Worm (Caenorhabditis elegans): ENCODE results near the gene clec-251.

Gene clec-251

ce11 chrV:18734381-18734780, 12.4 kb downstream of the clec-251 start, which contains the start of gene scl-20:
Gene scl-20, minus strand, starts transcription at chrV:18734481.
- TF ChIP-seq mab-5 (tag; optimal IDR thresholded peaks at IDR 0.05) (no peak), snpc-4 (tag; optimal IDR thresholded peaks at IDR 0.05) (no peak), sptf-1 (tag; optimal IDR thresholded peaks at IDR 0.05) (no peak), nhr-12 (tag; optimal IDR thresholded peaks at IDR 0.05) (no peak), cnd-1 (tag; optimal IDR thresholded peaks at IDR 0.05) (no peak), hlh-1 (tag; optimal IDR thresholded peaks at IDR 0.05) (no peak), sem-2 (GFP tag; optimal IDR thresholded peaks at IDR 0.05) (no peak), zip-8 (tag; optimal IDR thresholded peaks at IDR 0.05) (no peak), lin-32 (GFP tag; optimal IDR thresholded peaks at IDR 0.05) (no peak), M03D4.4 (tag; optimal IDR thresholded peaks at IDR 0.05) (no peak), unc-39 (tag; optimal IDR thresholded peaks at IDR 0.05) (no peak), ces-1 (GFP tag; optimal IDR thresholded peaks at IDR 0.05) (no peak), elt-3 (tag; optimal IDR thresholded peaks at IDR 0.05) (no peak), nhr-28 (tag; optimal IDR thresholded peaks at IDR 0.05) (no peak), drap-1 (GFP tag; optimal IDR thresholded peaks at IDR 0.05) (no peak), pha-4 (tag; optimal IDR thresholded peaks at IDR 0.05) (no peak), nhr-237 (tag; optimal IDR thresholded peaks at IDR 0.05) (no peak)

- TF ChIP-seq cnd-1 (tag; optimal IDR thresholded peaks at IDR 0.05) (no peak), ham-2 (GFP tag; optimal IDR thresholded peaks at IDR 0.05) (peak; percentile 10)
These were observed 12.8 kb downstream of the clec-251 start for ce11 chrV:18733942-18734341.

- no peak for TF ChIP-seq ceh-83 (GFP tag; optimal IDR thresholded peaks at IDR 0.05)
- TF ChIP-seq elt-1 (tag; optimal IDR thresholded peaks at IDR 0.05; ENCODE audit: borderline replicate concordance, insufficient read depth): no peak
- TF ChIP-seq ham-2 (GFP tag; optimal IDR thresholded peaks at IDR 0.05): no peak
- no peak for TF ChIP-seq unc-39 (tag; optimal IDR thresholded peaks at IDR 0.05)
- TF ChIP-seq ztf-11 (tag; optimal IDR thresholded peaks at IDR 0.05): no peak
- no peak for TF ChIP-seq drap-1 (GFP tag; optimal IDR thresholded peaks at IDR 0.05)
These were observed 15.2 kb downstream of the clec-251 start, which contains the start of the genes asp-18 and scl-19 for ce11 chrV:18731579-18732041. Gene asp-18, minus strand, starts transcription at chrV:18731679. Gene scl-19, plus strand, starts transcription at chrV:18731991.

ce11 chrV:18729324-18729924, 17.4 kb downstream of the clec-251 start, which contains the start of gene asp-19:
Gene asp-19, minus strand, starts transcription at chrV:18729374.
- no peak for TF ChIP-seq lsy-2 (tag; optimal IDR thresholded peaks at IDR 0.05)
- no peak for TF ChIP-seq unc-62 (GFP tag; optimal IDR thresholded peaks at IDR 0.05)
- TF ChIP-seq snpc-4 (tag; optimal IDR thresholded peaks at IDR 0.05): no peak
- no peak for TF ChIP-seq elt-3 (tag; optimal IDR thresholded peaks at IDR 0.05)
- no peak for TF ChIP-seq hlh-1 (tag; optimal IDR thresholded peaks at IDR 0.05)
- no peak for TF ChIP-seq sem-2 (GFP tag; optimal IDR thresholded peaks at IDR 0.05)
- TF ChIP-seq ham-2 (GFP tag; optimal IDR thresholded peaks at IDR 0.05): no peak
- TF ChIP-seq ztf-11 (tag; optimal IDR thresholded peaks at IDR 0.05): no peak
- no peak for TF ChIP-seq tbx-8 (GFP tag; optimal IDR thresholded peaks at IDR 0.05)

- TF ChIP-seq bed-3 (GFP tag; optimal IDR thresholded peaks at IDR 0.05) (no peak), lin-32 (GFP tag; optimal IDR thresholded peaks at IDR 0.05) (no peak), ces-1 (GFP tag; optimal IDR thresholded peaks at IDR 0.05) (peak; percentile 68), drap-1 (GFP tag; optimal IDR thresholded peaks at IDR 0.05) (no peak), blmp-1 (tag; optimal IDR thresholded peaks at IDR 0.05) (no peak)
These were observed 20.9 kb downstream of the clec-251 start for ce11 chrV:18725858-18726257.

- TF ChIP-seq sptf-1 (tag; optimal IDR thresholded peaks at IDR 0.05): no peak
- TF ChIP-seq lin-32 (GFP tag; optimal IDR thresholded peaks at IDR 0.05): no peak
- TF ChIP-seq bed-3 (GFP tag; optimal IDR thresholded peaks at IDR 0.05): no peak
- no peak for TF ChIP-seq mep-1 (tag; optimal IDR thresholded peaks at IDR 0.05)
- no peak for TF ChIP-seq snpc-4 (tag; optimal IDR thresholded peaks at IDR 0.05)
- no peak for TF ChIP-seq ztf-11 (tag; optimal IDR thresholded peaks at IDR 0.05)
- no peak for TF ChIP-seq flh-1 (GFP tag; optimal IDR thresholded peaks at IDR 0.05)
- no peak for TF ChIP-seq blmp-1 (tag; optimal IDR thresholded peaks at IDR 0.05)
- TF ChIP-seq hlh-1 (tag; optimal IDR thresholded peaks at IDR 0.05): no peak
- TF ChIP-seq nhr-28 (tag; optimal IDR thresholded peaks at IDR 0.05): no peak
- no peak for TF ChIP-seq ces-1 (GFP tag; optimal IDR thresholded peaks at IDR 0.05)
- TF ChIP-seq unc-120 (tag; optimal IDR thresholded peaks at IDR 0.05; ENCODE audit: poor library complexity, severe bottlenecking): no peak
- no peak for TF ChIP-seq M03D4.4 (tag; optimal IDR thresholded peaks at IDR 0.05)
- TF ChIP-seq nhr-12 (tag; optimal IDR thresholded peaks at IDR 0.05): no peak
- no peak for TF ChIP-seq zip-8 (tag; optimal IDR thresholded peaks at IDR 0.05)
- TF ChIP-seq elt-3 (tag; optimal IDR thresholded peaks at IDR 0.05): no peak
These were observed 22.7 kb downstream of the clec-251 start for ce11 chrV:18724076-18724475.

Measured in whole organism, mixed stage, embryonic.